Worm (Caenorhabditis elegans): Measurements from ENCODE around the gene hot-8.

The hot-8 gene

DNA sequence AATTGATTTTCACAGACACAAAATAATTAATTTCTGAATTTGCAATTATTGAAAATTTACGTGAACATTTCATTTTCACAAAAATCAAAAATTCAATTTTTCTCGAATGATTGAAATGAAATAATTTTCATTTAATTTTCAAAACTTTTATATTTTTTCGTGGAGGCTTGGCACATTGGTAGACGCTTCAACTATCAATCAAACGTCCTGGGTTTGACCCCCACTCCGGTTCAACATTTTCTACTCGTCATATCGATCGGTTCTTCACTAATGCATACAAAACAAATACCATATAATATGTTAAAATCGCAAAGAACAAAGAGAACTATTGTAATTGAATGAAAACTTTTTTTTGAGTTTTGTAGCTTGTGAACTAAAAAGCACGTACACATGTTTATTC, 27.8 kb downstream of the hot-8 start:
- no peak for TF ChIP-seq nhr-47 (tag; optimal IDR thresholded peaks at IDR 0.05)
- TF ChIP-seq lir-3 (tag; optimal IDR thresholded peaks at IDR 0.05; ENCODE audit: poor library complexity) = no peak
- TF ChIP-seq blmp-1 (tag; optimal IDR thresholded peaks at IDR 0.05) = no peak
- TF ChIP-seq ceh-82 (tag; optimal IDR thresholded peaks at IDR 0.05) = no peak
- no peak for TF ChIP-seq snpc-4 (tag; optimal IDR thresholded peaks at IDR 0.05)
- no peak for TF ChIP-seq nhr-237 (tag; optimal IDR thresholded peaks at IDR 0.05)
- TF ChIP-seq nhr-76 (tag; optimal IDR thresholded peaks at IDR 0.05) = no peak
- no peak for TF ChIP-seq nhr-19 (GFP tag; conservative IDR thresholded peaks at IDR 0.05)

DNA sequence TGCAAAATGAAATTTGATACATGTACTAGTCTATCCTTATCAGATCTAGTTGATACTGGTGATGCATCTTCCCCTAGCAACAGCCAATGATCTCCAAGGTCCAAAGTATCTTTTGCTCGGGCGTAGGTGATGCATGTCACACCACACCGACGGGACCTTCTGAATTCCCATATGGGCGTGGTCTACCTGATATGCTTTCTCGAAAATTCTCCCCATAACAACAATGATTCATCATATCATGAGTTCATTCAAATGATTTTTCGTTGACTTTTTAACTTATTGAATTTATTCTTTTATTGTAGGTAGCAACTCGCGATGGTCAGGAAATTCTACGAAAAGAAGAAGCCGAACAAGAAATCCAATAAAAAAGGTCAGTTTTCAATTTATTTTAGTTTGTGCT, 29.0 kb downstream of the hot-8 start, which contains the start of gene C46H3.1:
Gene C46H3.1, plus strand, starts transcription at position 301 of the 400 bp plus-strand sequence.
- TF ChIP-seq ztf-4 (tag; optimal IDR thresholded peaks at IDR 0.05) (no peak), fkh-10 (GFP tag; optimal IDR thresholded peaks at IDR 0.05) (peak; percentile 36)

DNA sequence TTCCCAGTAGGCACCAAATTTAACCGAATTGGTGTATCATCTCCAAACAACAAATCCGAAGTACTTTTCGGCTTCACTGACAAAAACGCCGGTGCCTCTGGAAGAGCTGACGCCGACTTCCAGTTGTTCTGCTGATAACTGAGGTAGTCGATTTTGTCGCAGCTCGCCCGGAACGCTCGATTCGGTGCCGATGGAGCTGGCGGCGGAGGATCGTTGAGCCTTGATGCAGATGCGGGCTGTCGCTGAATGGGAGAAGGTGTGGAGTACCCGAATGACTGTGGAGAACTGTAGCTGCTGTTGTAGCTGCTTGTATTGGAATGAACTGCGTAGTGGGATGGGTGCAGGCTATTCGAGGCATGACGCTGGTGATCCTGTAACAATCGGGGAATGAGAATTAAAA, 33.1 kb downstream of the hot-8 start:
- TF ChIP-seq hpl-2 (GFP tag; optimal IDR thresholded peaks at IDR 0.05) = no peak
- no peak for TF ChIP-seq snpc-4 (tag; optimal IDR thresholded peaks at IDR 0.05)
- no peak for TF ChIP-seq sptf-1 (tag; optimal IDR thresholded peaks at IDR 0.05)
- no peak for TF ChIP-seq unc-98 (GFP tag; IDR thresholded peaks at IDR 0.05)
- TF ChIP-seq elt-3 (tag; optimal IDR thresholded peaks at IDR 0.05) = no peak
- no peak for TF ChIP-seq lin-15B (tag; optimal IDR thresholded peaks at IDR 0.05)
- no peak for TF ChIP-seq pag-3 (tag; optimal IDR thresholded peaks at IDR 0.05; ENCODE audit: borderline replicate concordance, insufficient read depth)
- TF ChIP-seq nhr-19 (GFP tag; conservative IDR thresholded peaks at IDR 0.05) = no peak
- no peak for TF ChIP-seq Y116A8C.19 (tag; optimal IDR thresholded peaks at IDR 0.05; ENCODE audit: borderline replicate concordance)
- no peak for TF ChIP-seq ces-1 (GFP tag; optimal IDR thresholded peaks at IDR 0.05)
- no peak for TF ChIP-seq nhr-85 (tag)
- TF ChIP-seq ceh-90 (tag; optimal IDR thresholded peaks at IDR 0.05) = no peak
- TF ChIP-seq lin-14 (GFP tag; optimal IDR thresholded peaks at IDR 0.05) = no peak
- TF ChIP-seq unc-62 (GFP tag; optimal IDR thresholded peaks at IDR 0.05) = no peak
- no peak for TF ChIP-seq nhr-84 (tag; optimal IDR thresholded peaks at IDR 0.05)
- TF ChIP-seq dsc-1 (tag; optimal IDR thresholded peaks at IDR 0.05) = no peak
- no peak for TF ChIP-seq unc-86 (tag; optimal IDR thresholded peaks at IDR 0.05)
- TF ChIP-seq aha-1 (tag; optimal IDR thresholded peaks at IDR 0.05) = no peak

DNA sequence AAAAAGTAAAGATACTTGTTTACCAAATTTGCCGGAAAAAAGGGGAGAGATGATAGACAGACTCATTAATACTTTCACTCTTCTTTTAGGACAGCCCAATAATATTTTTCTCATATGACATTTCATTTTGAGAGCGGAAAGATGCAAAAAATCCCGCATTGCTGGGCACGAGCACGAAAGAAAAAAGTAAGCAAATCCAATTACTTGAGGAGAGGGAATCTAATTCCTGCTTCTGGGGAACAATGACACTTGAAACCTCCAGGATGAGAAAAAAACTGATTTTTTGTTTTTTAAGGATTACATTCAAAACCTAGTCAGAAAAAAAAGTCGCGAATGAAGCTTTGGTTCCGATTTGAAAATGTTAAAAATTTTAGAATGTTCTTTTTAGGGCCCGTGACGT, 36.7 kb downstream of the hot-8 start:
- TF ChIP-seq lin-14 (GFP tag; optimal IDR thresholded peaks at IDR 0.05) (peak; percentile 44), skn-1 (tag; optimal IDR thresholded peaks at IDR 0.05) (no peak), snu-23 (GFP tag; optimal IDR thresholded peaks at IDR 0.05) (no peak), fkh-10 (GFP tag; optimal IDR thresholded peaks at IDR 0.05) (peak; percentile 83)

DNA sequence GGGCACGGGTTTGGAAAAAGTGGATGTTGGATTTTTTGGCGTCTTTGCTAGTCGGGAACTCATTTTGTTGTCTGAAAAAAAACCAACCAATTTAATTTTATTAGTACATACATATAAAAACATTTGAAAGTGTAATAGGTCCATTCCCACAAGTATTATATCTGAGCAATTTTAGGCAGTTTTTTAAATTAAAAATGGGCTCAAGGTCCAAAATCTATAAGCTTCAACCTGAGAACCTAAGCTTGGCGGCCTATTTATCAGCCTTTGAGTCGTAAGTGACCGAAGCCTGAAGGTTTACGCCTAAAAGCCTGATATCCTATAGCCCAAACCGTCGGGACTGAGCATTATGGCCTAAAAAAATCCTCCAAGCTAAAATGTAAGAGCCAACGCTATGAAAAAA, 38.4 kb downstream of the hot-8 start:
- no peak for TF ChIP-seq aly-2 (tag; optimal IDR thresholded peaks at IDR 0.05)
- TF ChIP-seq isw-1 (GFP tag; IDR thresholded peaks at IDR 0.05) = no peak
- no peak for TF ChIP-seq mab-9 (GFP tag; IDR thresholded peaks at IDR 0.05)
- no peak for TF ChIP-seq fkh-8 (tag; optimal IDR thresholded peaks at IDR 0.05)
- no peak for TF ChIP-seq nhr-90 (tag; optimal IDR thresholded peaks at IDR 0.05; ENCODE audit: poor library complexity)
- no peak for TF ChIP-seq ceh-63 (GFP tag; optimal IDR thresholded peaks at IDR 0.05)

DNA sequence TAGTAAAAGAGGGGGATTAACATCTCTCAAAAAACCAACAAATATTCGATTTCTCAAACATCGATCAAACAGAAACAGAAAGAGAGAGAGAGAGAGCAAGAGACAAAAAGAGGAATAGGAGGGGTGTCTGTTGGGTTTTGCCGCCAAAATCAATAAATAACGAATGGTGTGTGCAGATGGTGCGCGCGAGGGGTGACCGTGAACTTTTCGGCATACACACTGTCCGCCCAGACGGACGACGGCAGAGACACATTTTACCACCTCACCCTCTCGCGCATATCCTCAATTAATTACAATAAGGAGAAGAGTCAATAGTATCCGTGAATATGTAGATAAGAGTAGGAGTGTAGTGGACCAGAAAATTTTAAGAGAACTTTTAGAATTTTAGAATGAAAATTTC, 42.3 kb downstream of the hot-8 start:
- TF ChIP-seq nhr-85 (tag) = peak; percentile 51
- TF ChIP-seq sptf-1 (tag; optimal IDR thresholded peaks at IDR 0.05) = no peak
- TF ChIP-seq F16B12.6 (tag; optimal IDR thresholded peaks at IDR 0.05) = no peak
- TF ChIP-seq unc-86 (tag; optimal IDR thresholded peaks at IDR 0.05) = no peak
- peak; percentile 8 for TF ChIP-seq lin-14 (GFP tag; optimal IDR thresholded peaks at IDR 0.05)
- no peak for TF ChIP-seq C34B4.2 (tag; optimal IDR thresholded peaks at IDR 0.05)
- TF ChIP-seq zag-1 (tag; optimal IDR thresholded peaks at IDR 0.05) = no peak
- no peak for TF ChIP-seq tlp-1 (tag; optimal IDR thresholded peaks at IDR 0.05)
- TF ChIP-seq pqm-1 (tag; optimal IDR thresholded peaks at IDR 0.05) = no peak
- TF ChIP-seq efl-3 (GFP tag; optimal IDR thresholded peaks at IDR 0.05) = no peak

Data from whole organism, L1 larva.